Worm (Caenorhabditis elegans) whole organism, young adult: Measurements from ENCODE around the gene acaa-2.

Experiments
- ets-4 ChIP-seq: fragments of 200-800 bp; sonication (Bioruptor generic); optimal IDR thresholded peaks from 2 replicates; lab custom pipeline; 2018; ENCODE audit warnings: mild to moderate bottlenecking, missing genetic modification characterization, missing compliant biosample characterization
- pha-4 ChIP-seq: fragments of 150-350 bp; sonication (generic microtip); optimal IDR thresholded peaks from 2 replicates; lab custom pipeline; 2014; ENCODE audit warnings: missing biosample characterization, missing genetic modification reagents, missing genetic modification characterization

DNA sequence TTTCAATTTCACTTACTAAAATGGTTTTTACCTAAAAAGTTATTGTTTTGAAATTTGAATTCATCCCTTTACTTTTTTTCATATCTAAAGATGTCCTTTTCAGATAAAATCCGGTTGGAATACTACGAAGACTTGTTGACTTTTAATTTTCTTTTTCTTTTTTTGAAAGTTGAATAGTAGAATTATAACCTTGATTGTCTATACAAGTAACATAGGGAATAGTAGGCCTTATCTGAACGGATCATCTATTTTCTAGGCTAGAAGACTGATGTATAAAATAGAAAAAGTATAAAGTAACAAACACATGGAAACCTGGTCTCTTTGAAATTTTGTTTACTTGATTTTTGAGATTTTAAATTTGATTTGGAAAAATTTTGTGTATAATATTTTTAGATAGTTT, 36.1 kb downstream of the acaa-2 start:
- TF ChIP-seq pha-4: no peak
- TF ChIP-seq ets-4: no peak
